Fruit fly (Drosophila melanogaster) whole organism, adult: Measurements from ENCODE around the gene Ddr.

Experiments used
- CG11617 ChIP-seq: fragments of 200-800 bp; sonication (Bioruptor generic); optimal IDR thresholded peaks from 2 replicates; lab custom pipeline; 2017; ENCODE audit warnings: mild to moderate bottlenecking, missing biosample characterization, missing genetic modification reagents, missing genetic modification characterization
- CG12768 ChIP-seq: fragments of 200-800 bp; sonication (Bioruptor generic); optimal IDR thresholded peaks from 2 replicates; lab custom pipeline; 2017; ENCODE audit warnings: missing biosample characterization, missing genetic modification characterization, mild to moderate bottlenecking, moderate library complexity, missing genetic modification reagents
- CG14711 ChIP-seq: fragments of 200-800 bp; sonication (Bioruptor generic); optimal IDR thresholded peaks from 2 replicates; lab custom pipeline; 2018; ENCODE audit warnings: missing biosample characterization, mild to moderate bottlenecking, missing genetic modification characterization, moderate library complexity
- CG1620 ChIP-seq: fragments of 200-800 bp; sonication (Bioruptor generic); optimal IDR thresholded peaks from 2 replicates; lab custom pipeline; 2016; ENCODE audit warnings: missing biosample characterization, missing genetic modification characterization
- CG33017 ChIP-seq: fragments of 200-800 bp; sonication (Bioruptor generic); optimal IDR thresholded peaks from 2 replicates; lab custom pipeline; 2018; ENCODE audit warnings: missing biosample characterization, mild to moderate bottlenecking, missing genetic modification characterization, moderate library complexity
- CG5204 ChIP-seq: fragments of 200-800 bp; sonication (Bioruptor generic); optimal IDR thresholded peaks from 2 replicates; lab custom pipeline; 2016; ENCODE audit warnings: missing biosample characterization, missing genetic modification characterization
- CG7045 ChIP-seq: fragments of 200-800 bp; sonication (Bioruptor generic); optimal IDR thresholded peaks from 2 replicates; lab custom pipeline; 2017; ENCODE audit warnings: missing biosample characterization, mild to moderate bottlenecking, missing genetic modification characterization
- CG7101 ChIP-seq: fragments of 200-800 bp; sonication (Bioruptor generic); optimal IDR thresholded peaks from 2 replicates; lab custom pipeline; 2018; ENCODE audit warnings: missing biosample characterization, mild to moderate bottlenecking, missing genetic modification characterization, moderate library complexity
- Clk ChIP-seq: fragments of 200-800 bp; sonication (Bioruptor generic); optimal IDR thresholded peaks from 2 replicates; lab custom pipeline; 2017; ENCODE audit warnings: missing biosample characterization, missing genetic modification characterization
- Crg-1 ChIP-seq: fragments of 200-800 bp; sonication (Bioruptor generic); optimal IDR thresholded peaks from 2 replicates; lab custom pipeline; 2016; ENCODE audit warnings: missing biosample characterization, missing genetic modification characterization
- Hr96 ChIP-seq: fragments of 200-800 bp; sonication (Bioruptor generic); optimal IDR thresholded peaks from 2 replicates; lab custom pipeline; 2016; ENCODE audit warnings: missing biosample characterization, missing genetic modification characterization
- Mnt ChIP-seq: fragments of 200-800 bp; sonication (Bioruptor generic); optimal IDR thresholded peaks from 2 replicates; lab custom pipeline; 2016; ENCODE audit warnings: missing biosample characterization, mild to moderate bottlenecking, missing genetic modification characterization
- bab1 ChIP-seq: fragments of 200-800 bp; sonication (Bioruptor generic); optimal IDR thresholded peaks from 3 replicates; lab custom pipeline; 2019; ENCODE audit warnings: missing biosample characterization, mild to moderate bottlenecking, missing genetic modification characterization, moderate library complexity
- cic ChIP-seq: fragments of 200-800 bp; sonication (Bioruptor generic); optimal IDR thresholded peaks from 2 replicates; lab custom pipeline; 2017; ENCODE audit warnings: missing biosample characterization, mild to moderate bottlenecking, missing genetic modification characterization, moderate library complexity
- cnc ChIP-seq, 2 experiments: fragments of >200 bp; optimal IDR thresholded peaks; 2 replicates each; lab custom pipeline; 2017
- kay ChIP-seq: fragments of 200-800 bp; sonication (Bioruptor generic); peaks from one replicate; lab custom pipeline; 2016; ENCODE audit warnings: missing biosample characterization, missing genetic modification characterization, borderline replicate concordance
- ovo ChIP-seq: fragments of 200-800 bp; sonication (Bioruptor generic); optimal IDR thresholded peaks from 2 replicates; lab custom pipeline; 2016; ENCODE audit warnings: missing biosample characterization, missing genetic modification characterization
- pad ChIP-seq: fragments of 200-800 bp; sonication (Bioruptor generic); optimal IDR thresholded peaks from 3 replicates; lab custom pipeline; 2017; ENCODE audit warnings: missing biosample characterization, missing genetic modification characterization, mild to moderate bottlenecking, moderate library complexity, missing genetic modification reagents
- tj ChIP-seq: fragments of 200-800 bp; sonication (Bioruptor generic); optimal IDR thresholded peaks from 3 replicates; lab custom pipeline; 2017; ENCODE audit warnings: missing biosample characterization, mild to moderate bottlenecking, missing genetic modification characterization, moderate library complexity
- toe ChIP-seq: fragments of 200-800 bp; sonication (Bioruptor generic); optimal IDR thresholded peaks from 2 replicates; lab custom pipeline; 2016; ENCODE audit warnings: missing biosample characterization, missing genetic modification characterization

Ddr gene

DNA sequence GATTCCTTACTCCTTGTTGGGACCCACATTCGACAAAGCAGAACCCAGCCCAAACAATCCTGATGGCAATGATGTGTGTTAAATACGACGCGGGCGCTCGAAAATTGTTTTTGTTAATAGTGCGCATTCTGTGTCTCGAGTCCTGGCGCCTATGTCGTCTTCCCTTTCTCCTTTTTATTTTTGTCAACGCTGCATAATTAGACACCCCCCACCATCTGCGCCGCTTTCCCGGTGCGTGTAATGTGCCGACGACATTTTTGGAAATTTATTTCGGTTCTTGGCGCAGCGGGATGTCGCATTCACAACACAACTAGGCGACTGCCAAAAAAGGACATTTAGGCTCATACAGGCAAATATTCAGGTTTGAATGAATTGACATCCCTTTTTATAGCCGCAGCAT, 11.9 kb upstream of the Ddr start:
- TF ChIP-seq Clk (GFP tag; lab: Kevin White, UChicago) = no peak
- no peak for TF ChIP-seq CG11617 (GFP tag; lab: Kevin White, UChicago)
- TF ChIP-seq Mnt = no peak
- no peak for TF ChIP-seq CG5204 (GFP tag; lab: Kevin White, UChicago)
- no peak for TF ChIP-seq CG7101 (tag; lab: Kevin White, UChicago)
- TF ChIP-seq Crg-1 (GFP tag; lab: Kevin White, UChicago) = no peak
- TF ChIP-seq CG12768 (GFP tag; lab: Kevin White, UChicago) = no peak
- TF ChIP-seq CG7045 = no peak

DNA sequence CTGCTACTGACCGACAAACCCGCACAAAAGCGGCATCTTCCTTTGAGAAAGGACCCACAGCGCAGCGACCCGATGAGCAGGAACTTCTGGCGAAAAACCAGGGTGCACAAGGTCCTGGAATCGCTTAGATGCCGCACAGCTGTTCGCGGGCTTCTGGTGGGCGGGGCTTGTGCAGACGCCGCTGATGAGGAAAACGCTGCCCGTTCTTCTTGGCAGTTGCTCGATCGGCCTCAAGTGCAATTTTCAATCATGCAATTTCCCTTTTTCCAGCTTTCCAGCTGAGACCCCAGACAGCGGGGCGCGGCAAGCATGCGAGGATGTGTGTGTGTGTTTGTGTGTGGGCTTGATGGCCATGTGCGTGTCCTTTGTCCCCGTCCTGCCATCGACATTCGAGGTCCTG, 10.9 kb upstream of the Ddr start:
- no peak for TF ChIP-seq pad
- TF ChIP-seq CG1620 = no peak

DNA sequence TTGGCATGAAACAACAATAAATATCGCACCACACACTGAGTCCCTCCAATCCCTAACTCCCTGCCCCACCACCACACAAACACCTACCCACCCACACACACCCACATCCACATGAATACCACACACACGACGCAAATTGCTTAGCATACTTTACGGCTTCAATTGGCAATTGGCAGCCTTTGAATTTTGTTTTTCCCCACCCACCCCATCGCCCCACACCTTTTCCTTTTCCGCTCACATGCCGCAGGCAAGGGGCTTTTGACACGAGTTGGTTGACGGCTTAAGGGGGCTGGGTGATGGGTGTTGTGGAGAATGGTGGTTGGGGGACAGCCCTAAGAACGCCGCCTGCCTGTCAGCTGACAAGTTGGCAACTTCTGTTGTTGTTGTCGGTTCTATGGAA, 3.5 kb upstream of the Ddr start:
- TF ChIP-seq CG14711 (tag; lab: Kevin White, UChicago) (no peak), cic (no peak), Clk (GFP tag; lab: Kevin White, UChicago) (no peak), CG11617 (GFP tag; lab: Kevin White, UChicago) (no peak), tj (GFP tag; lab: Kevin White, UChicago) (no peak), kay (GFP tag; lab: Kevin White, UChicago) (no peak), Crg-1 (GFP tag; lab: Kevin White, UChicago) (no peak), CG5204 (GFP tag; lab: Kevin White, UChicago) (no peak), Hr96 (no peak), ovo (GFP tag; lab: Kevin White, UChicago) (no peak), pad (no peak)

DNA sequence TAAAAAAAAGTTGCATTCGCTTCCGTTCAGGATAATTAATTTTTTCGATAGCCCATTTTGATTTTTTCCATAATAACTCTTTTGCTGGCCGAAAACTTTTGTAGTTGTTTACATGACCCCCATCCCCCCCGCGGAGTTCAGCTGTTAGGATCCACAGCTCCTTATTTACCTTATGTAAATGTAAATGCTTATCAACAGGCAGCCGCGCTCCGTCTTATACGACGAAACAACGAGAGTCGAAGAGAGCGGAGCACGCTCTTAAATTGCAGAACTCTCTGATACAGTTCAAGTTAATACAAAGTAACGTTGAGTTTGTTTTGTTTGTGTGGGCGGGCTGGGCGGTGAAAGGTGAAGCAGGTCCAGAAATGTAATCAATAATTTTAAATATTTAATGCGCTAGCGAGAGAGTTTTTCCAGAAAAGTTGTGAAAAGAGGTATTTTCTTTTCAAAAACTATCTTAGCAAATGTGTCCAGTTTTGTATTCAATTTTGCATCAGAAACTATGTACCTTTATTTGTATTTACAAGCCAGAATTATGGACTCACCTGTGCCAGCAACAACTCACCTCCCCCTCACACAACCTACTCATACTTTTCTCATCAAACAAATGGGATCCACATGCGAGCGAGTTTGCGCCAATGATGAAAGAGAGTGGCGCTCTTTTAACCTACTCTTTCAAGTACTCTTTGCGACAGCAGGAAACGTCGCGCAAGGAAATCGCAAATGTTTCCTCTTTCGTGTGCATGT, 492 bp upstream of the Ddr start:
- TF ChIP-seq bab1 (GFP tag; lab: Kevin White, UChicago) (no peak), CG14711 (tag; lab: Kevin White, UChicago) (no peak), pad (no peak), CG7045 (peak; percentile 24), Mnt (no peak), CG12768 (GFP tag; lab: Kevin White, UChicago) (no peak), CG33017 (tag; lab: Kevin White, UChicago) (no peak)

DNA sequence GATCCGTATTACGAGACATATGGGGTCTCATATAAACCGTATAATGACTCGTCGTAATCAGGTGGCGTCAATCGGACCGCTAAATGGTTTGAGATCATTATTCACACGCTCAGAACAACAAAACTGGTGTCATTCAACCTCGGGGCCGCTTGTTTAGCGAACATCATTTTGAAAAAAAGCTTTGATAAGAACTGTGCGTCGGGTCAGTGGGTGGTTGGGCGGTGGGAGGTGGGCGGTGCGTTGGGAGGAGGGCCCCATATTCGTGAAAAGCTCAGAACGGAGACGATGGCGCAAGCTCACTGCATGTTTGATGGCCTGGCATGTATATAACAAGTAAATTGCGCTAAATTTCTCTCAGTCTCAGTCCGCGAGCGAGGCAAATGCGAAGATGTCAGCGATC, 2.6 kb downstream of the Ddr start, which contains the start of gene AANATL2:
AANATL2 (plus strand) TSS at position 372 of the 400 bp plus-strand sequence.
- TF ChIP-seq CG12768 (GFP tag; lab: Kevin White, UChicago) (no peak), pad (peak; percentile 38), cic (no peak)

DNA sequence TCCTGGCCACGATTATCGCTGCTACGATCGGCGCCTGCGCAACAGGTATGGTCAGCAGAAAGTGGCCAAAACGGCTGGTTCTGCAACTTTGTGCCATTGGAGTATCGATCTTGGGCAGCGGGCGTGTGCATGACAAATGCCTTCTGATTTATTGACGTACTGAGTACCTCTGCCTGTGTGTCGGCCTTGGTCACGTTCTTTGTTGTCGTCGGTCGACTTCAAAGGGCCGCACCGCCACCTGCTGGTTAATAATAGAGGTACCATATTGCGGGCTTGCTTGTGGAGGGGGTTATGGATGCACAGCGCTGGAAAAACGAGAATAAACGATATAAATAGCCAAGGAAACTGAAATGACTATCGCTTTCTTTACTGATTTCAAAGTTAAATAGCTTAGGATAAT, 6.7 kb downstream of the Ddr start:
- TF ChIP-seq CG11617 (GFP tag; lab: Kevin White, UChicago) = no peak
- no peak for TF ChIP-seq Crg-1 (GFP tag; lab: Kevin White, UChicago)
- no peak for TF ChIP-seq cic
- TF ChIP-seq ovo (GFP tag; lab: Kevin White, UChicago) = no peak
- no peak for TF ChIP-seq bab1 (GFP tag; lab: Kevin White, UChicago)
- no peak for TF ChIP-seq toe (GFP tag; lab: Kevin White, UChicago)
- TF ChIP-seq tj (GFP tag; lab: Kevin White, UChicago) = no peak
- no peak for TF ChIP-seq Mnt
- no peak for TF ChIP-seq kay (GFP tag; lab: Kevin White, UChicago)
- no peak for TF ChIP-seq cnc (optimal IDR thresholded peaks at IDR 0.05; lab: Kevin White, UChicago)
- no peak for TF ChIP-seq CG12768 (GFP tag; lab: Kevin White, UChicago)
- TF ChIP-seq CG7101 (tag; lab: Kevin White, UChicago) = no peak
- TF ChIP-seq CG14711 (tag; lab: Kevin White, UChicago) = no peak
- no peak for TF ChIP-seq CG7045
- TF ChIP-seq Clk (GFP tag; lab: Kevin White, UChicago) = no peak
- TF ChIP-seq CG33017 (tag; lab: Kevin White, UChicago) = no peak
- TF ChIP-seq CG1620 = no peak
- no peak for TF ChIP-seq pad
- no peak for TF ChIP-seq CG5204 (GFP tag; lab: Kevin White, UChicago)
- TF ChIP-seq Hr96 = no peak

DNA sequence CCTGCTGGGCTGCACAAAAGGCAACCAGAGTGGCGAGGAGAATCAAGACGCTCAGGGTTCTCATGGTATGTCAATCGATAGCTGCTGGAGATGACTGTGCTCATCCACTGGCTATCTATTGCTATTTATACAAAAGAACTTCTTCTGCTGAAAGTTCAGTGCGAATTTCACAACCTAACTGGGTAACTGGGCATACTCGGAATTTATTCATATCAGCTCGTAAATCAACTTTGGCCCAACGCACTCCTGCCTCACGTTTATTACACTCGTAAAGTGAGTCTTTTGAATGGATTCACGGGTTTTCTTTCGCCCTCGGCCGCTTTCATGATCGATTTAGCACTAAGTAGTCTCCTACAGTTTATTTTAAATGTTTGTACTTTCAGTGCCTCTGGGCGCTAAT, 11.5 kb downstream of the Ddr start, which contains the start of gene CG13983:
CG13983 (minus strand) TSS at position 101 of the 400 bp plus-strand sequence.
- TF ChIP-seq CG7045 (no peak), CG33017 (tag; lab: Kevin White, UChicago) (no peak), bab1 (GFP tag; lab: Kevin White, UChicago) (no peak), ovo (GFP tag; lab: Kevin White, UChicago) (no peak)

DNA sequence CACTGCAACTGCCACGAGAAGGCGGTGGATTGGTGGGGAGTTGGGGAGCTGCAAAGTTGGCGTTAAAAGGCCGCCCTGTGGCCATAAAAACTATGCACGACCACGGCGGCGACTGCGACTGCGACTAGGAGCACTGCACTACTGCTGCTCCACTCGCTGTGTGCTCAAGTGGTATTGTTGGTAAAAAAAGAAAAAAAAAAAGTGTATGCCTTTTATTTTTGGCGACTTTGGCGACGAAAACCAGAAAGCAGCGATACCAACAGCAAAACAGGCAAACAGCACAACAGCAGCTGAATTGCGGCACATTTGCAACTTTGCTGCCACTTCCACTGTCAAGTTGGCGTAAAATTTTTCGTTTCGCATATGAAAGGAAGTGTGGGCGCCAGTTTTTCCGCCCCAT, 18.5 kb downstream of the Ddr start:
- no peak for TF ChIP-seq CG7101 (tag; lab: Kevin White, UChicago)
- no peak for TF ChIP-seq CG33017 (tag; lab: Kevin White, UChicago)
- TF ChIP-seq kay (GFP tag; lab: Kevin White, UChicago) = no peak
- TF ChIP-seq bab1 (GFP tag; lab: Kevin White, UChicago) = no peak
- no peak for TF ChIP-seq pad
- TF ChIP-seq CG1620 = no peak
- no peak for TF ChIP-seq CG11617 (GFP tag; lab: Kevin White, UChicago)
- TF ChIP-seq CG5204 (GFP tag; lab: Kevin White, UChicago) = no peak
- TF ChIP-seq CG12768 (GFP tag; lab: Kevin White, UChicago) = no peak
- no peak for TF ChIP-seq Mnt
- TF ChIP-seq tj (GFP tag; lab: Kevin White, UChicago) = no peak
